Fruit fly (Drosophila melanogaster) Kc167 (cell line): ENCODE measurements around the gene aay.

ENCODE experiments used
- Myc ChIP-seq: fragments of >200 bp; optimal IDR thresholded peaks from 2 replicates; lab custom pipeline; 2017; ENCODE audit warnings: missing external identifiers
- Sin3A ChIP-seq: fragments of >200 bp; optimal IDR thresholded peaks from 2 replicates; lab custom pipeline; 2018; ENCODE audit warnings: missing external identifiers
- h ChIP-seq: fragments of >200 bp; optimal IDR thresholded peaks from 3 replicates; lab custom pipeline; 2018; ENCODE audit warnings: missing external identifiers
- insv ChIP-seq: fragments of >200 bp; optimal IDR thresholded peaks from 3 replicates; lab custom pipeline; 2018; ENCODE audit warnings: missing external identifiers
- psq ChIP-seq: fragments of >200 bp; optimal IDR thresholded peaks from 2 replicates; lab custom pipeline; 2017; ENCODE audit warnings: missing external identifiers
- ttk ChIP-seq: sonication (Bioruptor generic); optimal IDR thresholded peaks from 2 replicates; lab custom pipeline; 2017; ENCODE audit warnings: missing external identifiers

The aay gene

DNA sequence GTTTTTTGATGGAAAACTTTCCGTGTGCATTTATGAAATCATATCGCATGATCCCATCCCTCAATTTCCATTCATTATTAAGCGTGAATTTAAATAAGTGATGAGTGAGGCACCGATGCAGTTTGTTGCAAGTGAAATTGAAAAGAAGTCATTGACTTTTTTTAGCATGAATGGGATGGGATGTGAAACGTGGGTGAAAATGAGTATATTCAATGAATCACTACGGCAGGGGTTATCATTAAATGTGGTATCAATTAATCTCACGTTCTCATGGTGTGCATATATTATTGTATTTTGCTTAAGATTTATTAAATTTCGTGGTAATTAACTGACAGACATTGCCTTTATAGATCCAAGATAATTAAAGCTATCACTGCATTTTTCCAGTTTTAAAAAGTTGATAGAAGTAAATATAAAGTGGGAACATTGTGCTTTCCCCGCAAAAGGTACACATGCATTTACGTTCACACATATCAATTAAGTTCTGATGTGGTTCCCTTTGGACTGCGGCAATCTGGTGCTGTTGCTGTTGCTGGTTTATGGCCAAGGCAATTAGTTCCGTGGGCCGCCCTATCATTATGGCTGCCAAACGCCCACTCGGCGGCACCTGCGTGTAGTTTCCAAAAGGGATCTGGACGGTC is 31.6 kb upstream of the aay start:
- no peak for TF ChIP-seq insv (lab: Kevin White, UChicago)
- TF ChIP-seq psq, result no peak
- TF ChIP-seq Myc (lab: Kevin White, UChicago), result no peak
- TF ChIP-seq h (lab: Kevin White, UChicago), result no peak
- no peak for TF ChIP-seq ttk (lab: Kevin White, UChicago)
- TF ChIP-seq Sin3A (lab: Kevin White, UChicago), result no peak

DNA sequence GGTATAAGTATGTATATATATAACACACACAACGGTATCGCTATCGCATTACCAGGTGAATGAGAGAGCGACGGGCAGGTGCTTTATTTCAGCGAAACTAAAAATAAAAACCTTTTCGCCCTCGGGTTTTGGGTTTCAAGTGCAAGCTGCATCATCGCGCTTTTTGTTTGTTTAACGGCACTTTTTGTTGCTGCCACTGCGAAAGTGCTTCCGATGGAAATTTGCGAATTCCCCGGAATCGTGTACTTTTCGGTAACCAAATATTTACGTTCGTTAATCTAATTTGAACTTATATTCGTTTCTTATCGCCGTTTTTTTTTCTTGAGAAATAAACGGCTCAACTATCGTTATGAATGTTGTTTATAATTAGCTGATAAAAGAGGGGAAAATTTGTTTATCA is 27.0 kb upstream of the aay start:
- TF ChIP-seq ttk (lab: Kevin White, UChicago), result no peak

DNA sequence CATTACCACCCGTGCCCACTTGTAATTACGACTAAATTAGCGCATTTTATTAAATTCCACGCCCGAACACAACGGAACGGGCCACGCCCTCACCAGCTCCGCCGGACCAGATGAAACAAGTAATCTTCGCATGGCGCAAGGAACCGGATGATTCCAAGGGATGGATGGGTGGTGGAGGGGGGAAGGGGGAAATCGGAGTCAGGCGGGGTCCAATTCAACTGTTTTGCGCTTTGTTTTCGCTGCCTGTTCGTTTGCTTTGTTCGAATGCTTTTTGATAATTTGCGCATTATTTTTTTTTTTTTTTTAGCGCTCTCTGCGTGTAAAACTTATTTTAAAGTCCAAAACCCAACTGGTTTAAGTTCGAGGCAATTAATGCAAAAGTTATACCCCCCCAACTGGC is 26.3 kb upstream of the aay start:
- TF ChIP-seq Myc (lab: Kevin White, UChicago) (no peak), insv (lab: Kevin White, UChicago) (no peak)

DNA sequence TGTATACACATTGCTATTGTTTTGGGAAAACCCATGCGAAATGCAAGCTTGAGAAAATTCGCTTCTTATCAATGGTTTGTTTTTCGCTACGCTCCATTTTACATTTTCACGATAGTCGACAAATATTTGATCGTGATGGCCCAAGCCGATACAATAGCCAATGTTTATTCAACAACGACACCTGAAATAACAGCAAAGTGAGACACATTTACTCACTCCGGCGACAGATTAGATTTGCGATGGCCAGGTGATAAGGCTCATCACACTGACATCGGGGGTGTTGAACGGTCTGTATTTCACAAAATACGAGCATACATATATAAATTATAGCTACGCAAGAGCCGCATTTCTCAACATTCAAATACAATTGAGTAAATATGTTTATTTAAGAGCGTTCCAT is 25.9 kb upstream of the aay start:
- TF ChIP-seq Myc (lab: Kevin White, UChicago), result no peak
- TF ChIP-seq psq, result no peak
- no peak for TF ChIP-seq h (lab: Kevin White, UChicago)
- TF ChIP-seq insv (lab: Kevin White, UChicago), result no peak
- TF ChIP-seq Sin3A (lab: Kevin White, UChicago), result no peak
- TF ChIP-seq ttk (lab: Kevin White, UChicago), result no peak

DNA sequence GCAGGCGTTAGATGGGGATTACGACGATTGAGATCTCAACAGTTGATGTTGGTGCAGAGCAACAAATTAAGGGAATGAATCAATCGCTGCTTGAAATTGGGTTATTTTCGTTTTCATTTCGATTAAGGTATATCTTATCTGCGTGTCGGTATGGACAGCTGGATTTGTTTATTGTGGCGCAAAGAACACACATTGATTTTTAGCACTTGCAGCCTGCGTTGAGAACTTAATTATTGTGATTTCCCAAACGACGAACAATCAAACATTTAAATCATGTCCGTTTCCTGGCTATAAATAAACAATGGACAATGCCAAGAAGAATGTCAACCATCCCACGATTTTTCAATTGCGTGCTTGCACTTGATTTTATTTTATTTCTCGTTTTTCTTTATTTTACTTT is 25.0 kb upstream of the aay start:
- TF ChIP-seq Sin3A (lab: Kevin White, UChicago) (no peak), Myc (lab: Kevin White, UChicago) (no peak), ttk (lab: Kevin White, UChicago) (no peak)

DNA sequence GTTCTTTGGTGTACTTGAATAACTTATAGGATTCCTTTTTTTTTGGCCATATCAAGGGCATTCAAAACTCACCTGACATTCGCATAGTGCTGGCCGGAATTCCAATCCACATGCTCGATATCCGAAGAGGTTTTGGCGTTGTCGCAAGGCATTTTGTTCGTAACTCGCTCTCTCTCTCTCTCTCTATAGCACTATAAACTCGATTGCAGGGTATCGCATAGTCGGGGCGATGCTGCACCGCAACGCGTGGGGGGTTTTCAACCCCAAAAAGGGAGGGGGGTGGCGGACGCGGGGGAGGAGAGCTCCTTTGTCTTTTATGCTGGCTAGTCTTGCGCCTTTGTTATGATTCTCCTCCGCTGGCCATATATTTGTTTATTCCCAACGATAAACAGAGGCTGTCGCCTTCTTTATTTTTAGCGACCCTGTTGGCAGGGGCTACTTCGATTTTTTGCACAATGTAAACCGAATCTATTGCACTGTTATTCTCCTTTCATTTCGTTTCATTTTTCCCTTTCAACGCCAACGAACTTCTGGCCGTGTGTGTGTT is 24.5 kb upstream of the aay start:
- TF ChIP-seq psq, result no peak
- TF ChIP-seq insv (lab: Kevin White, UChicago), result no peak
- no peak for TF ChIP-seq ttk (lab: Kevin White, UChicago)
- TF ChIP-seq Myc (lab: Kevin White, UChicago), result no peak
- no peak for TF ChIP-seq Sin3A (lab: Kevin White, UChicago)
- no peak for TF ChIP-seq h (lab: Kevin White, UChicago)

DNA sequence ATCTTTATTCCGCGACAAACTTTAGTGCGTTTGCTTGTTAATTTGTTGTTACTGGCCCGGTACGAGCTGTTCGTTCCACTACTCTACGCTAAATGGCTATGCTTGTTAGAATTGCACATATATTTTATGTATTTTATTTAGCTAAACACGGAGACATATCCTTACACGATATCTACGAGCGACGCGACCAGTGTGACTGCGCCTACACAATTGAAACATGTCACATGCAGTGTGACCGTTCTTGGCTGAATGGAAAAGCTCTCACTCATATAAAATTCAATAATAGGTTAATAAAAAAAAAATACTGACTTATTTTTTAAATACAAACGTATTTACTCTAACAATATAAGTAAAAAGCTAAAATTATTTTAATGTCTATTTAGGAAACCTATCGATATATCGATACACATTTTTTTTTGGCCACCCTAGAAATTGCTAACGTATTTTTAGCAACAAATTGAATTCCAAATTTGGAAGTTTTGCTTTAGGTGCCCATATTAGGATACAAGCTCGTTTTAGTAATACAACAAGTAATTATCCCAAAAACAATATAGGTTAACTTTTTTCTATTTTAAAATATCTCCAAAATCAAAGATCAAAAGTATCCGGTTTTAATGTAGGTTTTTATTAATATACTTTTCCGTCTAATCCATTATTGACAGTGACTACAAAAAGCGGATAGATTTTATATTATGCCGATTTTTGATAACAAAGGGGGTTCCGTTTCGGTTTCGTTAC is 23.9 kb upstream of the aay start, which contains the start of gene CG4080:
CG4080 (minus strand) TSS at position 215 of the 738 bp plus-strand sequence.
- no peak for TF ChIP-seq h (lab: Kevin White, UChicago)
- TF ChIP-seq ttk (lab: Kevin White, UChicago), result no peak
- no peak for TF ChIP-seq Myc (lab: Kevin White, UChicago)
- no peak for TF ChIP-seq insv (lab: Kevin White, UChicago)
- no peak for TF ChIP-seq Sin3A (lab: Kevin White, UChicago)
- TF ChIP-seq psq, result no peak

DNA sequence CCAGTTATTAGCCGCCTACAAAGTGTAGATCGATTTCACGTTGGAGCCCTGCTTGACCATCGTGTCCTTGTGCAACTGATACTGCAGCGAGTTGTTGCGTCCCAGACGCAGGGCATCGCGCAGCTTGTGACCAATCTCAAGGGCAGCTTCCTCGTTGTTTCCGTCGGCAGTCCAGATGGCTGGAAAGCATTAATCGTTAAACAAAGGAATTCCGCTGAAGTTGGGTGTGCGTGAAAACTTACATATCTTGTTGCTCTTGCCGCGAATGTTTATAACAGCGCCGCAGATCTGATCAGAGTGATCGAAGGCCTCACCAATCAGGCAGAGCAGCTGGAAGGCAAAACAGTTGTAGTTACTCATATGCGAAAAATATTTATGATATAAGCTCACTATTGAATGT is 23.2 kb upstream of the aay start:
- TF ChIP-seq h (lab: Kevin White, UChicago), result no peak
- no peak for TF ChIP-seq Sin3A (lab: Kevin White, UChicago)
- TF ChIP-seq psq, result no peak
- TF ChIP-seq Myc (lab: Kevin White, UChicago), result no peak
- no peak for TF ChIP-seq insv (lab: Kevin White, UChicago)
- no peak for TF ChIP-seq ttk (lab: Kevin White, UChicago)

DNA sequence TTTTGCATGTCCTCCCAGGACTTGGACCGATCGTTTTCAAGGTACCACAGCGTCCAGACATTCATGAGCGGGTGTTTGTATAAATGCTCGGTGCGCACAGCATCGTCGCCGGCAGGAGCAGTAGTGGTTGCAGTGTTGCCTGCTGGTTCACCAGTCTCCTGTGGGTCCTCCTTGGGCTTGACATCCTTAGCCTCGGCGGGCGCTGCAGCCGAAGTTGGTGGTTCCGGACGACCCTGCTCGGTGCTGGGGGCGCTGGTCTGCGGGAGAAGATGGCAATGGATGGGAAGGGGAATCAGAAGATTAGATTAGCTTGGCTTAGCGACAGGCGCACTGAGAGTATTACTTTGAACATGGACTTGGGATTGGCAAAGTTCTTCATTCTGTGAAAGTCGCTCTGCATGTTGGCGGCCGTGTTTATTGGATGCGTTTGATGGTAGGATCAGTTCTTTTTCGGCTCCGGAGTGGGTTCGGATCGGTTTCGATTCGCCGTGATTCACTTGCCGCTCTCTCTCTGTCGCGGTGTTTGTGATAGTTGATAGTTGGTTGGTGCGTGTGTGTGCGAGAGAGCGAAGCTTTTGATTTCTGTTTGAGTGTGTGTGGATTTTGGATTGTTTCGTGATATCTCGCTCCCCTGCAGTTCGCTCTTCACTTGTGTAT is 22.2 kb upstream of the aay start:
- no peak for TF ChIP-seq ttk (lab: Kevin White, UChicago)
- TF ChIP-seq Sin3A (lab: Kevin White, UChicago), result no peak
- no peak for TF ChIP-seq Myc (lab: Kevin White, UChicago)
- no peak for TF ChIP-seq psq
- no peak for TF ChIP-seq h (lab: Kevin White, UChicago)
- no peak for TF ChIP-seq insv (lab: Kevin White, UChicago)

DNA sequence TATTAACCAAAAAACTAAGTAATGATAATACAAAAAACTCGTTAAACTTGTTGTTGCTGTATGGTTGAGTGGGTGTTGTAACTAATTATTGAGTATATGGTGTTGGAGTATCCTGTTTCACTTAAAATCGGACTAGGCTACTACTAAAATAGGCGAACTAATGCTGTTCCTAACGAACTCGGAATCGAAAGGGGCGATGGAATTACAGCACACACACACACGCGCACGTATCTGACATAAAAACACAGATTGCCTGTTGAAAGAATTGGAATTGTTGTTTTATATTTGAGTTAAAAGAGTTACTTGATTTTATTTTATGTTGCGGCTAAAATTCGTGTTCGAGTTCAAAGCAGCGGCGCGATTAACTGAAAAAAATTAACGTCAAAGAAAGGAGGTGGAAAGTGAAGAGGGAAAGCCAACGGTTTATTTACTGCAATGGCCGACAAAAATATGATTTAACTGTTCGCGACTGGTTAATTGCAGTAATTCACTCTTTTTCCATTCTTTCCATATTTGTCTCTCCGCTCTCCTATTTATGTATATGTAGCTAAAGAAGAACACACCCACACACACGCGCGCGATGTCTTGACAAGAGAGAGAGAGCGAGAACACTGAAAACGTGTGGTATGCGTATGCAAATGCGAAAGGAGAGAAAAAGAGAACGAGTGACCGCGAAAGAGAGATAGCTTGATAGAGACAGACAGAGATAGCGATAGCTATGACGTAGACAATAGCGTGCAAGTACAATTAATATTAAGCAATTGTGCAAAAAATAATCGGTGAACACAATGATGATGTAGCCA is 21.5 kb upstream of the aay start:
- TF ChIP-seq h (lab: Kevin White, UChicago) (no peak), psq (no peak), Myc (lab: Kevin White, UChicago) (no peak), Sin3A (lab: Kevin White, UChicago) (no peak)

DNA sequence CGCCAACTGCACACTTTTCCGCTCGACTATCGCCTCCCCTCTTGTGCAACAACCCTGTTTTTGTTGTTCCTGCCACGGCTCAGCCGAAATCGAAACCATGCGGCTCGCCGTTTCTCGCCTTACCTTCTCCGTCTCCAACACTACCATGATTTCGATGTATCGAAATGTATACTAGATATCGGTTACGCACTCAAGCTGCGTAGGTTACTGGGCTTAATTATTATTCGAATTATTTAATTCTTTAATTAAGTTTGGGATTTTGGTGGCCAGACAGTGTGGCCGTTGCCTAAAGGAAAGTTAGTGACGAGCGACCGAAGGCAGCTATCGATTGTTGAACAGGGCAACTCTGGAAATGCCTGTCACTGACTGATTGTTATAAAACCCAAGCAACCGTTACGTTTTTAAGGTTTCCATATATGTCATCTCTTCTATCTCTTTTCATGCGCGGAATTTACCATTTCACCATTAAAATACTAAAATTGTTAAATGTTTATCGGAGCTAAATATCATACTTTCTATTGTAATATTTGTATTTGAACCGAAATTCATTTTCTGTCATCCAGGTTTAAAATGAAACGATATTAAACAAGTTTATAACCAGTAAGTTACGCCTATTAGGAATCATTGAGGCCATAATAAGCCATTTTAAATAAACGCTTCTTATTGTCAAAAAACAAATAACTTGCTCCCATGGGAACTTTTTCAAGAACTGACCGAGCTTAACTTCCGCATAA is 20.7 kb upstream of the aay start, which contains the start of gene eIF4E1:
eIF4E1 (minus strand) TSS at position 304 of the 734 bp plus-strand sequence.
- no peak for TF ChIP-seq Sin3A (lab: Kevin White, UChicago)
- no peak for TF ChIP-seq insv (lab: Kevin White, UChicago)
- TF ChIP-seq ttk (lab: Kevin White, UChicago), result no peak
- no peak for TF ChIP-seq Myc (lab: Kevin White, UChicago)
- no peak for TF ChIP-seq psq
- no peak for TF ChIP-seq h (lab: Kevin White, UChicago)
